Fruit fly (Drosophila melanogaster) whole organism, embryonic: ENCODE results near the gene CG12773.

Source experiments
- Adf1 ChIP-seq: fragments of 200-800 bp; sonication (Bioruptor generic); IDR thresholded peaks from 2 replicates; pipeline ENCODE4 v1.3.6; 2022; ENCODE audit warnings: missing biosample characterization, missing genetic modification characterization
- CG10147 ChIP-seq: fragments of 200-800 bp; sonication (Bioruptor generic); optimal IDR thresholded peaks from 2 replicates; lab custom pipeline; 2019; ENCODE audit warnings: missing biosample characterization, mild to moderate bottlenecking, missing genetic modification characterization, moderate library complexity
- CG10654 ChIP-seq: fragments of 200-800 bp; sonication (Bioruptor generic); optimal IDR thresholded peaks from 2 replicates; lab custom pipeline; 2016; ENCODE audit warnings: missing biosample characterization, missing genetic modification characterization
- CG12236 ChIP-seq: fragments of 200-800 bp; sonication (Bioruptor generic); optimal IDR thresholded peaks from 2 replicates; lab custom pipeline; 2016; ENCODE audit warnings: missing biosample characterization, missing genetic modification characterization
- CG14014 ChIP-seq: fragments of 200-800 bp; sonication (Bioruptor generic); IDR thresholded peaks from 2 replicates; pipeline ENCODE4 v1.3.6; 2022; ENCODE audit warnings: missing biosample characterization, missing genetic modification characterization
- CG14050 ChIP-seq: fragments of 200-800 bp; sonication (Bioruptor generic); IDR thresholded peaks from 3 replicates; pipeline ENCODE4 v1.3.6; 2022; ENCODE audit warnings: missing biosample characterization, missing genetic modification characterization
- CG1529 ChIP-seq: fragments of 200-800 bp; sonication (Bioruptor generic); optimal IDR thresholded peaks from 3 replicates; lab custom pipeline; 2018; ENCODE audit warnings: missing biosample characterization, missing genetic modification characterization
- CG17829 ChIP-seq: fragments of 200-800 bp; optimal IDR thresholded peaks from 2 replicates; lab custom pipeline; 2019; ENCODE audit warnings: missing biosample characterization, mild to moderate bottlenecking, missing genetic modification characterization, moderate library complexity
- CG18599 ChIP-seq: fragments of 200-800 bp; sonication (Bioruptor generic); optimal IDR thresholded peaks from 3 replicates; lab custom pipeline; 2017; ENCODE audit warnings: missing biosample characterization, missing genetic modification characterization, mild to moderate bottlenecking, moderate library complexity, missing genetic modification reagents
- CG2678 ChIP-seq: fragments of 200-800 bp; sonication (Bioruptor generic); optimal IDR thresholded peaks from 3 replicates; lab custom pipeline; 2019; ENCODE audit warnings: missing biosample characterization, mild to moderate bottlenecking, missing genetic modification characterization, moderate library complexity
- CG3838 ChIP-seq: fragments of 200-800 bp; sonication (Bioruptor generic); optimal IDR thresholded peaks from 3 replicates; lab custom pipeline; 2016; ENCODE audit warnings: missing biosample characterization, missing genetic modification characterization
- CG3995 ChIP-seq: fragments of 200-800 bp; sonication (Bioruptor generic); optimal IDR thresholded peaks from 3 replicates; lab custom pipeline; 2016; ENCODE audit warnings: missing biosample characterization, missing genetic modification characterization
- CG4730 ChIP-seq: fragments of 200-800 bp; sonication (Bioruptor generic); IDR thresholded peaks from 2 replicates; pipeline ENCODE4 v1.3.6; 2022; ENCODE audit warnings: missing biosample characterization, missing genetic modification characterization
- CG7786 ChIP-seq: fragments of 200-800 bp; sonication (Bioruptor generic); optimal IDR thresholded peaks from 2 replicates; lab custom pipeline; 2016; ENCODE audit warnings: missing biosample characterization, missing genetic modification characterization
- CG7928 ChIP-seq: fragments of 200-800 bp; sonication (Bioruptor generic); optimal IDR thresholded peaks from 2 replicates; lab custom pipeline; 2017; ENCODE audit warnings: missing biosample characterization, mild to moderate bottlenecking, missing genetic modification characterization
- CG8765 ChIP-seq: fragments of 200-800 bp; sonication (Bioruptor generic); IDR thresholded peaks from 2 replicates; pipeline ENCODE4 v1.3.6; 2022; ENCODE audit warnings: missing biosample characterization, missing genetic modification characterization
- CG9727 ChIP-seq: fragments of 200-800 bp; sonication (Bioruptor generic); optimal IDR thresholded peaks from 3 replicates; lab custom pipeline; 2017; ENCODE audit warnings: missing biosample characterization, mild to moderate bottlenecking, missing genetic modification characterization
- CG9817 ChIP-seq: fragments of 200-800 bp; sonication (Bioruptor generic); optimal IDR thresholded peaks from 2 replicates; lab custom pipeline; 2018; ENCODE audit warnings: missing biosample characterization, mild to moderate bottlenecking, missing genetic modification characterization, moderate library complexity
- CTCF ChIP-seq: fragments of 200-800 bp; sonication (Bioruptor generic); optimal IDR thresholded peaks from 2 replicates; lab custom pipeline; 2017; ENCODE audit warnings: missing biosample characterization, mild to moderate bottlenecking, missing genetic modification characterization, moderate library complexity
- Deaf1 ChIP-seq: fragments of 200-800 bp; optimal IDR thresholded peaks from 3 replicates; lab custom pipeline; 2019; ENCODE audit warnings: missing biosample characterization, mild to moderate bottlenecking, missing genetic modification characterization, moderate library complexity
- Dfd ChIP-seq, 2 experiments: fragments of >200 bp; optimal IDR thresholded peaks; 2 replicates each; lab custom pipeline; 2017; ENCODE audit warnings: missing biosample characterization in 2 of 2, missing genetic modification characterization in 2 of 2
- HHEX ChIP-seq: fragments of 200-800 bp; sonication (Bioruptor generic); optimal IDR thresholded peaks from 3 replicates; lab custom pipeline; 2017; ENCODE audit warnings: missing biosample characterization, mild to moderate bottlenecking, missing genetic modification characterization, missing genetic modification reagents
- HLH3B ChIP-seq: fragments of 200-800 bp; sonication (Bioruptor generic); IDR thresholded peaks from 2 replicates; pipeline ENCODE4 v1.3.6; 2022; ENCODE audit warnings: missing biosample characterization, missing genetic modification characterization
- HmgD ChIP-seq: fragments of 200-800 bp; sonication (Bioruptor generic); optimal IDR thresholded peaks from 3 replicates; lab custom pipeline; 2016; ENCODE audit warnings: missing biosample characterization, missing genetic modification characterization
- Hr51 ChIP-seq, 2 experiments: fragments of 200-800 bp; sonication (Bioruptor generic); optimal IDR thresholded peaks; 2 replicates in 1 of 2; 3 replicates in 1 of 2; lab custom pipeline; 2016 to 2018; ENCODE audit warnings: missing biosample characterization in 2 of 2, missing genetic modification characterization in 2 of 2, mild to moderate bottlenecking in 1 of 2, moderate library complexity in 1 of 2
- Hsf ChIP-seq: fragments of 200-800 bp; sonication (Bioruptor generic); optimal IDR thresholded peaks from 3 replicates; lab custom pipeline; 2016; ENCODE audit warnings: missing biosample characterization, missing genetic modification characterization
- Nf-YA ChIP-seq: fragments of 200-800 bp; sonication (Bioruptor generic); IDR thresholded peaks from 2 replicates; pipeline ENCODE4 v1.3.6; 2022; ENCODE audit warnings: missing biosample characterization, missing genetic modification characterization
- Nf-YC ChIP-seq: fragments of 200-800 bp; optimal IDR thresholded peaks from 3 replicates; lab custom pipeline; 2019; ENCODE audit warnings: missing biosample characterization, mild to moderate bottlenecking, missing genetic modification characterization, moderate library complexity
- Scr ChIP-seq: fragments of 200-800 bp; sonication (Bioruptor generic); IDR thresholded peaks from 2 replicates; pipeline ENCODE4 v1.3.6; 2022; ENCODE audit warnings: missing biosample characterization, missing genetic modification characterization; ENCODE audit not compliant: partially characterized antibody
- bab2 ChIP-seq: fragments of 200-800 bp; sonication (Bioruptor generic); optimal IDR thresholded peaks from 2 replicates; lab custom pipeline; 2016; ENCODE audit warnings: missing biosample characterization, missing genetic modification characterization
- cad ChIP-seq: fragments of >200 bp; optimal IDR thresholded peaks from 2 replicates; lab custom pipeline; 2017; ENCODE audit warnings: missing biosample characterization, missing genetic modification characterization
- da ChIP-seq: fragments of 200-800 bp; sonication (Bioruptor generic); optimal IDR thresholded peaks from 2 replicates; lab custom pipeline; 2016; ENCODE audit warnings: missing biosample characterization, missing genetic modification characterization
- dm ChIP-seq: fragments of 200-800 bp; sonication (Bioruptor generic); optimal IDR thresholded peaks from 3 replicates; lab custom pipeline; 2016; ENCODE audit warnings: missing biosample characterization, missing genetic modification characterization
- dysf ChIP-seq: fragments of 200-800 bp; sonication (Bioruptor generic); IDR thresholded peaks from 3 replicates; pipeline ENCODE4 v1.3.6; 2022; ENCODE audit warnings: missing biosample characterization, missing genetic modification characterization
- en ChIP-seq: fragments of 200-800 bp; sonication (Bioruptor generic); optimal IDR thresholded peaks from 2 replicates; lab custom pipeline; 2016; ENCODE audit warnings: missing biosample characterization, missing genetic modification characterization
- eve ChIP-seq, 2 experiments: fragments of >200 bp; optimal IDR thresholded peaks; 2 replicates each; lab custom pipeline; 2017; ENCODE audit warnings: missing biosample characterization in 2 of 2, missing genetic modification characterization in 2 of 2
- fd3F ChIP-seq: fragments of 200-800 bp; sonication (Bioruptor generic); optimal IDR thresholded peaks from 2 replicates; lab custom pipeline; 2018; ENCODE audit warnings: missing biosample characterization, mild to moderate bottlenecking, missing genetic modification characterization, moderate library complexity
- ham ChIP-seq: fragments of 200-800 bp; sonication (Bioruptor generic); IDR thresholded peaks from 2 replicates; pipeline ENCODE4 v1.3.6; 2022; ENCODE audit warnings: missing biosample characterization, missing genetic modification characterization
- ind ChIP-seq: fragments of 200-800 bp; sonication (Bioruptor generic); optimal IDR thresholded peaks from 3 replicates; lab custom pipeline; 2016; ENCODE audit warnings: missing biosample characterization, missing genetic modification characterization
- kni ChIP-seq: fragments of 200-800 bp; sonication (Bioruptor generic); optimal IDR thresholded peaks from 3 replicates; lab custom pipeline; 2017; ENCODE audit warnings: mild to moderate bottlenecking, missing biosample characterization, missing genetic modification reagents, missing genetic modification characterization
- lilli ChIP-seq: fragments of 200-800 bp; sonication (Bioruptor generic); optimal IDR thresholded peaks from 3 replicates; lab custom pipeline; 2016; ENCODE audit warnings: missing biosample characterization, missing genetic modification characterization
- mirr ChIP-seq: fragments of 200-800 bp; sonication (Bioruptor generic); optimal IDR thresholded peaks from 3 replicates; lab custom pipeline; 2018; ENCODE audit warnings: missing biosample characterization, mild to moderate bottlenecking, missing genetic modification characterization
- mld ChIP-seq: fragments of 200-800 bp; sonication (Bioruptor generic); IDR thresholded peaks from 3 replicates; pipeline ENCODE4 v1.3.6; 2022; ENCODE audit warnings: missing biosample characterization, missing genetic modification characterization; ENCODE audit not compliant: partially characterized antibody
- pnt ChIP-seq: fragments of 200-800 bp; sonication (Bioruptor generic); optimal IDR thresholded peaks from 3 replicates; lab custom pipeline; 2016; ENCODE audit warnings: missing biosample characterization, missing genetic modification characterization
- pum ChIP-seq: fragments of 200-800 bp; sonication (Bioruptor generic); optimal IDR thresholded peaks from 2 replicates; lab custom pipeline; 2016; ENCODE audit warnings: missing biosample characterization, missing genetic modification characterization
- pzg ChIP-seq: fragments of 200-800 bp; sonication (Bioruptor generic); optimal IDR thresholded peaks from 3 replicates; lab custom pipeline; 2018; ENCODE audit warnings: missing biosample characterization, mild to moderate bottlenecking, missing genetic modification characterization, moderate library complexity
- sna ChIP-seq: fragments of 200-800 bp; sonication (Bioruptor generic); IDR thresholded peaks from 2 replicates; pipeline ENCODE4 v1.3.6; 2022; ENCODE audit warnings: missing biosample characterization, missing genetic modification characterization; ENCODE audit not compliant: partially characterized antibody
- so ChIP-seq: fragments of 200-800 bp; sonication (Bioruptor generic); IDR thresholded peaks from 3 replicates; pipeline ENCODE4 v1.3.6; 2022; ENCODE audit warnings: missing biosample characterization, missing genetic modification characterization
- trem ChIP-seq: fragments of 200-800 bp; optimal IDR thresholded peaks from 3 replicates; lab custom pipeline; 2019; ENCODE audit warnings: missing biosample characterization, mild to moderate bottlenecking, missing genetic modification characterization, moderate library complexity
- zf30C ChIP-seq: fragments of 200-800 bp; sonication (Bioruptor generic); optimal IDR thresholded peaks from 3 replicates; lab custom pipeline; 2018; ENCODE audit warnings: missing biosample characterization, mild to moderate bottlenecking, missing genetic modification characterization
- zfh1 ChIP-seq: fragments of 200-800 bp; sonication (Bioruptor generic); IDR thresholded peaks from 3 replicates; pipeline ENCODE4 v1.3.6; 2022; ENCODE audit warnings: missing biosample characterization, missing genetic modification characterization

Gene CG12773

DNA sequence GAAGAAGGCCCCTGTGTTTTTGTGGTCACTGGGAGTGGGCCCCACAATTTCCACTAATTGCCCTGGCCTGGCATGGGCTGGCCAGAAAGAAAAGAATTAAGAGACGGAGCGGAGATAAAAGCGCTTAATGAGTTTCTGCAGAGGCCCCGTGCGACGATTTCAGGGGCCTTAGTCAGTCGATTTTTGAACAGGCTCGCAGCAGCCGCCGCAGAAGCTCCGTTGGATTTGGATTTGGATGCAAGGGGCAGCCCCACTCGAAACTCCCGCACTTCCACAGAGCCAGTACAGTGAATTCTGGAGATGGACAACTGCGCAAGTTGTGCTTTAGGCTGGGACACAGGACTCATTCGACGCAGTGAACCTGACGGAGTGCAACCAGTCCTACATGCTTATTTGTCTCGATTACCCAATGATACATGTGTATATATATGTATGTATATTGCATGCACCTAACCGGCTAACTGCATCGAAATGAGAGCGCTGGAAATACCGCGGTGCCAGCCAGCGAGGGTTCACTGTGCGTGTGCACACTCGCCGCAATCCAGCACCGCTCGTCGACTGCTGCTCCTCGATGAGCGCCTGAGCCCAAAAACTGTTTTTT lies 44.8 kb upstream of the CG12773 start:
- TF ChIP-seq HmgD (GFP tag; lab: Kevin White, UChicago): no peak
- peak; percentile 87 for TF ChIP-seq dysf
- no peak for TF ChIP-seq CG7928
- no peak for TF ChIP-seq CG3838 (GFP tag; lab: Kevin White, UChicago)
- TF ChIP-seq mirr (GFP tag; lab: Kevin White, UChicago): no peak
- no peak for TF ChIP-seq mld (GFP tag; lab: Robert Waterston, UW)
- no peak for TF ChIP-seq Deaf1
- TF ChIP-seq HHEX (GFP tag; lab: Kevin White, UChicago): peak; percentile 40
- no peak for TF ChIP-seq zf30C (GFP tag; lab: Kevin White, UChicago)
- TF ChIP-seq pum (GFP tag; lab: Kevin White, UChicago): peak; percentile 71
- TF ChIP-seq Dfd (GFP tag; optimal IDR thresholded peaks at IDR 0.05; lab: Kevin White, UChicago): no peak
- TF ChIP-seq lilli (GFP tag; lab: Kevin White, UChicago): peak; percentile 73
- TF ChIP-seq CG9817 (tag; lab: Kevin White, UChicago): peak; percentile 60
- TF ChIP-seq Adf1 (GFP tag; lab: Robert Waterston, UW): no peak
- no peak for TF ChIP-seq CG10147 (GFP tag; lab: Kevin White, UChicago)
- TF ChIP-seq en (GFP tag; lab: Kevin White, UChicago): peak; percentile 26
- no peak for TF ChIP-seq CG8765 (GFP tag; lab: Robert Waterston, UW)
- no peak for TF ChIP-seq pzg (GFP tag; lab: Kevin White, UChicago)
- TF ChIP-seq Hsf: peak; percentile 59
- peak; percentile 28 for TF ChIP-seq CG1529 (GFP tag; lab: Kevin White, UChicago)
- peak; percentile 72 for TF ChIP-seq CG18599 (GFP tag; lab: Kevin White, UChicago)
- 0 out of 3 replicates have a peak, but pooled peaks have one; percentile 36 for TF ChIP-seq so (GFP tag; lab: Robert Waterston, UW)
- no peak for TF ChIP-seq CG3995 (GFP tag; lab: Kevin White, UChicago)
- TF ChIP-seq dm (GFP tag; lab: Kevin White, UChicago): no peak
- no peak for TF ChIP-seq CTCF (GFP tag; lab: Kevin White, UChicago)
- TF ChIP-seq ind (GFP tag; lab: Kevin White, UChicago): peak; percentile 76
- TF ChIP-seq kni (GFP tag; lab: Kevin White, UChicago): no peak
- no peak for TF ChIP-seq trem (tag; lab: Kevin White, UChicago)
- TF ChIP-seq Hr51 (GFP tag; optimal IDR thresholded peaks at IDR 0.05; lab: Kevin White, UChicago): peak; percentile 38 to 65
- TF ChIP-seq CG14014 (GFP tag; lab: Robert Waterston, UW): peak; percentile 67
- peak; percentile 40; the same call in 1 of the 2 replicates for TF ChIP-seq CG4730 (GFP tag; lab: Robert Waterston, UW)
- no peak for TF ChIP-seq Scr (GFP tag; lab: Robert Waterston, UW)
- peak; percentile 60 for TF ChIP-seq HLH3B (GFP tag; lab: Robert Waterston, UW)
- TF ChIP-seq pnt (GFP tag; lab: Kevin White, UChicago): peak; percentile 51
- TF ChIP-seq Nf-YC: peak; percentile 15
- TF ChIP-seq Nf-YA (GFP tag; lab: Robert Waterston, UW): no peak
- peak; percentile 26; the same call in 1 of the 2 replicates for TF ChIP-seq ham (GFP tag; lab: Robert Waterston, UW)
- TF ChIP-seq CG17829: peak; percentile 36
- peak; percentile 52 for TF ChIP-seq CG9727 (GFP tag; lab: Kevin White, UChicago)
- TF ChIP-seq CG7786 (GFP tag; lab: Kevin White, UChicago): peak; percentile 65
- no peak for TF ChIP-seq da (GFP tag; lab: Kevin White, UChicago)
- peak; percentile 71 for TF ChIP-seq CG2678 (tag; lab: Kevin White, UChicago)
- TF ChIP-seq cad (GFP tag; lab: Kevin White, UChicago): no peak
- peak; percentile 52 for TF ChIP-seq fd3F (GFP tag; lab: Kevin White, UChicago)
- TF ChIP-seq CG12236: no peak
- TF ChIP-seq CG10654 (GFP tag; lab: Kevin White, UChicago): no peak
- TF ChIP-seq zfh1 (GFP tag; lab: Robert Waterston, UW): peak; percentile 76; the same call in 2 of the 3 replicates
- TF ChIP-seq bab2 (GFP tag; lab: Kevin White, UChicago): peak; percentile 42
- TF ChIP-seq sna (GFP tag; lab: Robert Waterston, UW): no peak
- TF ChIP-seq eve (GFP tag; optimal IDR thresholded peaks at IDR 0.05; lab: Kevin White, UChicago): no peak
- TF ChIP-seq CG14050: peak; percentile 32; the same call in 1 of the 3 replicates
